Fruit fly (Drosophila melanogaster): ENCODE data around the gene CG31300.

- TF ChIP-seq topi (GFP tag; optimal IDR thresholded peaks at IDR 0.05), result no peak
- TF ChIP-seq OdsH (GFP tag; optimal IDR thresholded peaks at IDR 0.05), result no peak
- TF ChIP-seq Gug (GFP tag; IDR thresholded peaks at IDR 0.05), result no peak
- TF ChIP-seq Sox102F (GFP tag; optimal IDR thresholded peaks at IDR 0.05), result no peak
- TF ChIP-seq CG11294 (GFP tag; IDR thresholded peaks at IDR 0.05), result no peak
- no peak for TF ChIP-seq fd85E (GFP tag; optimal IDR thresholded peaks at IDR 0.05)
- TF ChIP-seq CG16779 (tag; optimal IDR thresholded peaks at IDR 0.05), result no peak
- TF ChIP-seq CG4318 (GFP tag; optimal IDR thresholded peaks at IDR 0.05), result no peak
- TF ChIP-seq Eip75B (GFP tag; optimal IDR thresholded peaks at IDR 0.05), result no peak
- no peak for TF ChIP-seq CG8119 (GFP tag; IDR thresholded peaks at IDR 0.05)
Measured at dm6 chr3R:25303857-25304440, 20.5 kb downstream of the CG31300 start, which contains the start of gene CG31436.

Data from whole organism, prepupa.